Fruit fly (Drosophila melanogaster) whole organism, embryonic: ENCODE results near the gene CG14000.

Source experiments
- Blimp-1 ChIP-seq: fragments of 200-800 bp; sonication (Bioruptor generic); optimal IDR thresholded peaks from 3 replicates; lab custom pipeline; 2018; ENCODE audit warnings: missing biosample characterization, missing genetic modification characterization, mild to moderate bottlenecking, moderate library complexity, missing genetic modification reagents
- CG10267 ChIP-seq: fragments of 200-800 bp; sonication (Bioruptor generic); optimal IDR thresholded peaks from 2 replicates; lab custom pipeline; 2018; ENCODE audit warnings: missing biosample characterization, mild to moderate bottlenecking, missing genetic modification characterization, moderate library complexity
- CG12071 ChIP-seq: fragments of 200-800 bp; sonication (Bioruptor generic); optimal IDR thresholded peaks from 3 replicates; lab custom pipeline; 2018; ENCODE audit warnings: missing biosample characterization, mild to moderate bottlenecking, missing genetic modification characterization
- CG12659 ChIP-seq: fragments of 200-800 bp; sonication (Bioruptor generic); optimal IDR thresholded peaks from 3 replicates; lab custom pipeline; 2017; ENCODE audit warnings: mild to moderate bottlenecking, missing biosample characterization, missing genetic modification reagents, missing genetic modification characterization
- CG13624 ChIP-seq: fragments of 200-800 bp; sonication (Bioruptor generic); optimal IDR thresholded peaks from 2 replicates; lab custom pipeline; 2016; ENCODE audit warnings: missing biosample characterization, missing genetic modification characterization
- CG13775 ChIP-seq: fragments of 200-800 bp; sonication (Bioruptor generic); optimal IDR thresholded peaks from 3 replicates; lab custom pipeline; 2017; ENCODE audit warnings: missing biosample characterization, mild to moderate bottlenecking, missing genetic modification characterization
- CG14965 ChIP-seq: fragments of 200-800 bp; sonication (Bioruptor generic); optimal IDR thresholded peaks from 2 replicates; lab custom pipeline; 2016; ENCODE audit warnings: missing biosample characterization, missing genetic modification characterization, borderline replicate concordance
- CG15269 ChIP-seq: fragments of 200-800 bp; sonication (Bioruptor generic); optimal IDR thresholded peaks from 2 replicates; lab custom pipeline; 2018; ENCODE audit warnings: missing biosample characterization, mild to moderate bottlenecking, missing genetic modification characterization, moderate library complexity
- CG15514 ChIP-seq: fragments of 200-800 bp; sonication (Bioruptor generic); optimal IDR thresholded peaks from 3 replicates; lab custom pipeline; 2017; ENCODE audit warnings: missing biosample characterization, missing genetic modification characterization, mild to moderate bottlenecking, moderate library complexity, missing genetic modification reagents
- CG17186 ChIP-seq: fragments of 200-800 bp; sonication (Bioruptor generic); optimal IDR thresholded peaks from 3 replicates; lab custom pipeline; 2017; ENCODE audit warnings: missing biosample characterization, missing genetic modification reagents, missing genetic modification characterization
- CG18599 ChIP-seq: fragments of 200-800 bp; sonication (Bioruptor generic); optimal IDR thresholded peaks from 3 replicates; lab custom pipeline; 2017; ENCODE audit warnings: missing biosample characterization, missing genetic modification characterization, mild to moderate bottlenecking, moderate library complexity, missing genetic modification reagents
- CG2129 ChIP-seq: fragments of 200-800 bp; sonication (Bioruptor generic); IDR thresholded peaks from 2 replicates; pipeline ENCODE4 v1.3.6; 2022; ENCODE audit warnings: missing biosample characterization, missing genetic modification characterization; ENCODE audit not compliant: partially characterized antibody
- CG2712 ChIP-seq: fragments of 200-800 bp; optimal IDR thresholded peaks from 3 replicates; lab custom pipeline; 2019; ENCODE audit warnings: missing biosample characterization, mild to moderate bottlenecking, missing genetic modification characterization, moderate library complexity
- CG30403 ChIP-seq: fragments of 200-800 bp; sonication (Bioruptor generic); optimal IDR thresholded peaks from 3 replicates; lab custom pipeline; 2016; ENCODE audit warnings: missing biosample characterization, missing genetic modification characterization
- CG3065 ChIP-seq: fragments of 200-800 bp; sonication (Bioruptor generic); optimal IDR thresholded peaks from 2 replicates; lab custom pipeline; 2016; ENCODE audit warnings: missing biosample characterization, missing genetic modification characterization
- CG3407 ChIP-seq: fragments of 200-800 bp; sonication (Bioruptor generic); optimal IDR thresholded peaks from 2 replicates; lab custom pipeline; 2018; ENCODE audit warnings: missing biosample characterization, mild to moderate bottlenecking, missing genetic modification characterization
- CG3847 ChIP-seq: fragments of 200-800 bp; sonication (Bioruptor generic); IDR thresholded peaks from 2 replicates; pipeline ENCODE4 v1.3.6; 2022; ENCODE audit warnings: missing biosample characterization, missing genetic modification characterization
- CG6254 ChIP-seq: fragments of 200-800 bp; sonication (Bioruptor generic); optimal IDR thresholded peaks from 3 replicates; lab custom pipeline; 2017; ENCODE audit warnings: mild to moderate bottlenecking, missing biosample characterization, missing genetic modification reagents, missing genetic modification characterization
- CG6683 ChIP-seq: fragments of 200-800 bp; sonication (Bioruptor generic); optimal IDR thresholded peaks from 2 replicates; lab custom pipeline; 2017; ENCODE audit warnings: missing biosample characterization, mild to moderate bottlenecking, missing genetic modification characterization, missing genetic modification reagents
- CG6854 ChIP-seq: fragments of 200-800 bp; sonication (Bioruptor generic); optimal IDR thresholded peaks from 3 replicates; lab custom pipeline; 2017; ENCODE audit warnings: missing biosample characterization, mild to moderate bottlenecking, missing genetic modification characterization
- CG7556 ChIP-seq: fragments of 200-800 bp; sonication (Bioruptor generic); optimal IDR thresholded peaks from 2 replicates; lab custom pipeline; 2017; ENCODE audit warnings: missing biosample characterization, mild to moderate bottlenecking, missing genetic modification characterization
- CTCF ChIP-seq: fragments of 200-800 bp; sonication (Bioruptor generic); optimal IDR thresholded peaks from 2 replicates; lab custom pipeline; 2017; ENCODE audit warnings: missing biosample characterization, mild to moderate bottlenecking, missing genetic modification characterization, moderate library complexity
- Chrac-16 ChIP-seq: fragments of 200-800 bp; sonication (Bioruptor generic); optimal IDR thresholded peaks from 3 replicates; lab custom pipeline; 2016; ENCODE audit warnings: missing biosample characterization, missing genetic modification characterization
- CkIIα-i1 ChIP-seq: fragments of 200-800 bp; sonication (Bioruptor generic); IDR thresholded peaks from 2 replicates; pipeline ENCODE4 v1.3.6; 2022; ENCODE audit warnings: missing biosample characterization, missing genetic modification characterization
- Dek ChIP-seq: fragments of 200-800 bp; sonication (Bioruptor generic); optimal IDR thresholded peaks from 3 replicates; lab custom pipeline; 2019; ENCODE audit warnings: missing biosample characterization, mild to moderate bottlenecking, missing genetic modification characterization, moderate library complexity
- HLH3B ChIP-seq: fragments of 200-800 bp; sonication (Bioruptor generic); IDR thresholded peaks from 2 replicates; pipeline ENCODE4 v1.3.6; 2022; ENCODE audit warnings: missing biosample characterization, missing genetic modification characterization
- Mad ChIP-seq: fragments of 200-800 bp; sonication (Bioruptor generic); optimal IDR thresholded peaks from 2 replicates; lab custom pipeline; 2016; ENCODE audit warnings: missing biosample characterization, missing genetic modification characterization
- Max ChIP-seq: fragments of 200-800 bp; sonication (Bioruptor generic); optimal IDR thresholded peaks from 2 replicates; lab custom pipeline; 2016; ENCODE audit warnings: missing biosample characterization, mild to moderate bottlenecking, missing genetic modification characterization
- Meics ChIP-seq: fragments of 200-800 bp; sonication (Bioruptor generic); optimal IDR thresholded peaks from 2 replicates; lab custom pipeline; 2017; ENCODE audit warnings: missing biosample characterization, mild to moderate bottlenecking, missing genetic modification characterization
- Oaz ChIP-seq: fragments of 200-800 bp; sonication (Bioruptor generic); IDR thresholded peaks from 2 replicates; pipeline ENCODE4 v1.3.6; 2022; ENCODE audit warnings: missing biosample characterization, missing genetic modification characterization
- Rfx ChIP-seq: fragments of 200-800 bp; sonication (Bioruptor generic); IDR thresholded peaks from 2 replicates; pipeline ENCODE4 v1.3.6; 2022; ENCODE audit warnings: missing biosample characterization, missing genetic modification characterization
- ab ChIP-seq: fragments of 200-800 bp; sonication (Bioruptor generic); optimal IDR thresholded peaks from 2 replicates; lab custom pipeline; 2016; ENCODE audit warnings: missing biosample characterization, missing genetic modification characterization
- al ChIP-seq: fragments of 200-800 bp; sonication (Bioruptor generic); IDR thresholded peaks from 2 replicates; pipeline ENCODE4 v1.3.6; 2022; ENCODE audit warnings: missing biosample characterization, missing genetic modification characterization
- aop ChIP-seq: fragments of 200-800 bp; sonication (Bioruptor generic); IDR thresholded peaks from 2 replicates; pipeline ENCODE4 v1.3.6; 2022; ENCODE audit warnings: missing biosample characterization, missing genetic modification characterization
- chinmo ChIP-seq: fragments of 200-800 bp; sonication (Bioruptor generic); IDR thresholded peaks from 4 replicates; pipeline ENCODE4 v1.3.6; 2022; ENCODE audit warnings: missing biosample characterization, missing genetic modification characterization; ENCODE audit not compliant: partially characterized antibody
- chn ChIP-seq: fragments of 200-800 bp; sonication (Bioruptor generic); optimal IDR thresholded peaks from 2 replicates; lab custom pipeline; 2016; ENCODE audit warnings: missing biosample characterization, missing genetic modification characterization
- corto ChIP-seq: fragments of 200-800 bp; sonication (Bioruptor generic); optimal IDR thresholded peaks from 2 replicates; lab custom pipeline; 2016; ENCODE audit warnings: missing biosample characterization, mild to moderate bottlenecking, missing genetic modification characterization, moderate library complexity
- dan ChIP-seq: fragments of 200-800 bp; sonication (Bioruptor generic); IDR thresholded peaks from 2 replicates; pipeline ENCODE4 v1.3.6; 2022; ENCODE audit warnings: missing biosample characterization, missing genetic modification characterization
- danr ChIP-seq: fragments of 200-800 bp; sonication (Bioruptor generic); IDR thresholded peaks from 2 replicates; pipeline ENCODE4 v1.3.6; 2022; ENCODE audit warnings: missing biosample characterization, missing genetic modification characterization
- ftz-f1 ChIP-seq: fragments of 200-800 bp; sonication (Bioruptor generic); optimal IDR thresholded peaks from 2 replicates; lab custom pipeline; 2016; ENCODE audit warnings: missing biosample characterization, missing genetic modification characterization
- ken ChIP-seq: fragments of 200-800 bp; sonication (Bioruptor generic); IDR thresholded peaks from 3 replicates; pipeline ENCODE4 v1.3.6; 2022; ENCODE audit warnings: missing biosample characterization, missing genetic modification characterization
- nau ChIP-seq: fragments of 200-800 bp; sonication (Bioruptor generic); optimal IDR thresholded peaks from 3 replicates; lab custom pipeline; 2017; ENCODE audit warnings: missing biosample characterization, mild to moderate bottlenecking, missing genetic modification characterization, missing genetic modification reagents
- nerfin-1 ChIP-seq: fragments of 200-800 bp; sonication (Bioruptor generic); optimal IDR thresholded peaks from 3 replicates; lab custom pipeline; 2019; ENCODE audit warnings: missing biosample characterization, mild to moderate bottlenecking, missing genetic modification characterization, moderate library complexity
- seq ChIP-seq: fragments of 200-800 bp; sonication (Bioruptor generic); IDR thresholded peaks from 2 replicates; pipeline ENCODE4 v1.3.6; 2022; ENCODE audit warnings: missing biosample characterization, missing genetic modification characterization
- shn ChIP-seq: fragments of 200-800 bp; sonication (Bioruptor generic); optimal IDR thresholded peaks from 3 replicates; lab custom pipeline; 2016; ENCODE audit warnings: missing biosample characterization, missing genetic modification characterization
- stwl ChIP-seq: fragments of 200-800 bp; sonication (Bioruptor generic); optimal IDR thresholded peaks from 3 replicates; lab custom pipeline; 2018; ENCODE audit warnings: missing biosample characterization, mild to moderate bottlenecking, missing genetic modification characterization, moderate library complexity
- sug ChIP-seq: fragments of 200-800 bp; optimal IDR thresholded peaks from 2 replicates; lab custom pipeline; 2019; ENCODE audit warnings: missing biosample characterization, mild to moderate bottlenecking, missing genetic modification characterization, moderate library complexity
- tap ChIP-seq: fragments of 200-800 bp; optimal IDR thresholded peaks from 3 replicates; lab custom pipeline; 2019; ENCODE audit warnings: missing biosample characterization, mild to moderate bottlenecking, missing genetic modification characterization, moderate library complexity
- toy ChIP-seq: fragments of 200-800 bp; sonication (Bioruptor generic); IDR thresholded peaks from 2 replicates; pipeline ENCODE4 v1.3.6; 2022; ENCODE audit warnings: missing biosample characterization, missing genetic modification characterization
- usp ChIP-seq: fragments of >200 bp; optimal IDR thresholded peaks from 2 replicates; lab custom pipeline; 2017; ENCODE audit warnings: missing biosample characterization, missing genetic modification characterization

CG14000 gene

DNA sequence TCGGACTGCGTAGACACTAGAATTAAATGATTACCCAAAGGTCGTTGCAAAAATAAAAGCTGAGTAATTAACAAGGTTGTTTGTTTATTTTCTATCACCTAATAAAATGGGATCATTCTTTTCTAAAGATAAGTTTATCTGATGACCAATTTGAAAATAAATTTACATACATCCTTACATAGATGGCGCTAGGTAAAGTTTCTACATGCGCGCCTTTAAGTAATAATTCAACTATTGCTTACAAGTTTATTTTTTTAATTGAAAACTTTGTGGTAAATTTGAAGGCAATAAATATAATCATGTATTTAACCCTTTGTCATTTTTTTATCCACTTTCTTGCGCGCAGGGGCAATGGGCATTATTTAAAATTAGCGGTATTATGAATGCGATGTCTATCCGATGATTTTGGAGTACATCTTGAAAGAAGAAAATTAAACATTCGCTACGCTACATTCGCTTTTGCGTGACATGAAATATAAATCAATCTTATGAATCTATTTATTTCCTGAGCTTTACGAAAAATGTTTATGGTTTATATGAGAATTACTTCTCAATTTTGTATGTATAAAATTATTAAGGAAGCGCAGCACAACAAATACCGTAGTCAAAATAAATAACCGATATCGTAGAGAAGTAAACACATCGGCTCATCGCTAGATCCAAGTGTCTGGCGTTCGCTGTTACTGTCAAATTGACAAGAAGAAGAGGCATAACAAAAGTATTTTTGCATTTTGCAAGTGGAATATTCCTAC, 38.9 kb upstream of the CG14000 start, which contains the start of gene CG9044 (continued):
- no peak for TF ChIP-seq nau
- no peak for TF ChIP-seq seq (GFP tag; lab: Robert Waterston, UW)
- no peak for TF ChIP-seq CG14965 (GFP tag; lab: Kevin White, UChicago)
- TF ChIP-seq Rfx, result peak; percentile 73; the same call in 1 of the 2 replicates
- TF ChIP-seq danr (GFP tag; lab: Robert Waterston, UW), result no peak
- TF ChIP-seq CG30403 (GFP tag; lab: Kevin White, UChicago), result peak; percentile 74
- TF ChIP-seq usp, result no peak
- no peak for TF ChIP-seq CkIIα-i1 (GFP tag; lab: Robert Waterston, UW)
- TF ChIP-seq HLH3B, result no peak
- peak; percentile 79 for TF ChIP-seq CG12659
- no peak for TF ChIP-seq sug (tag; lab: Kevin White, UChicago)
- peak; percentile 37 for TF ChIP-seq CG13624 (GFP tag; lab: Kevin White, UChicago)
- peak; percentile 69 for TF ChIP-seq CG13775 (GFP tag; lab: Kevin White, UChicago)
- peak; percentile 67 for TF ChIP-seq Mad
- TF ChIP-seq tap (tag; lab: Kevin White, UChicago), result no peak
- TF ChIP-seq toy (GFP tag; lab: Robert Waterston, UW), result no peak
- TF ChIP-seq CG2712 (tag; lab: Kevin White, UChicago), result peak; percentile 67
- no peak for TF ChIP-seq CG15514
- TF ChIP-seq corto (GFP tag; lab: Kevin White, UChicago), result no peak
- TF ChIP-seq ken (GFP tag; lab: Robert Waterston, UW), result 0 out of 3 replicates have a peak, but pooled peaks have one; percentile 28
- TF ChIP-seq al (GFP tag; lab: Robert Waterston, UW), result peak; percentile 50
- peak; percentile 44 for TF ChIP-seq CG17186 (GFP tag; lab: Kevin White, UChicago)
- no peak for TF ChIP-seq CG12071
- TF ChIP-seq CG6683 (GFP tag; lab: Kevin White, UChicago), result no peak
- TF ChIP-seq Max (GFP tag; lab: Kevin White, UChicago), result peak; percentile 52
- peak; percentile 57 for TF ChIP-seq shn (GFP tag; lab: Kevin White, UChicago)
- no peak for TF ChIP-seq Blimp-1 (GFP tag; lab: Kevin White, UChicago)
- no peak for TF ChIP-seq CG6254 (GFP tag; lab: Kevin White, UChicago)
- TF ChIP-seq nerfin-1 (tag; lab: Kevin White, UChicago), result no peak
- no peak for TF ChIP-seq CG15269 (tag; lab: Kevin White, UChicago)
- TF ChIP-seq aop (GFP tag; lab: Robert Waterston, UW), result no peak
- peak; percentile 64; the same call in 1 of the 2 replicates for TF ChIP-seq CG3847 (GFP tag; lab: Robert Waterston, UW)
- peak; percentile 20 for TF ChIP-seq stwl (tag; lab: Kevin White, UChicago)
- no peak for TF ChIP-seq Meics (GFP tag; lab: Kevin White, UChicago)
- TF ChIP-seq CG10267 (tag; lab: Kevin White, UChicago), result peak; percentile 59
- TF ChIP-seq chinmo (GFP tag; lab: Robert Waterston, UW), result peak; percentile 81; the same call in 2 of the 4 replicates
- peak; percentile 94 for TF ChIP-seq CTCF (GFP tag; lab: Kevin White, UChicago)
- no peak for TF ChIP-seq ab (GFP tag; lab: Kevin White, UChicago)
- TF ChIP-seq CG3065 (GFP tag; lab: Kevin White, UChicago), result no peak
- TF ChIP-seq CG18599 (GFP tag; lab: Kevin White, UChicago), result no peak
- no peak for TF ChIP-seq CG6854 (GFP tag; lab: Kevin White, UChicago)
- TF ChIP-seq ftz-f1, result no peak
- peak; percentile 61 for TF ChIP-seq Chrac-16 (GFP tag; lab: Kevin White, UChicago)
- TF ChIP-seq CG2129 (GFP tag; lab: Robert Waterston, UW), result peak; percentile 88
- TF ChIP-seq Dek (tag; lab: Kevin White, UChicago), result peak; percentile 30
- TF ChIP-seq CG3407 (GFP tag; lab: Kevin White, UChicago), result no peak
- TF ChIP-seq dan (GFP tag; lab: Robert Waterston, UW), result no peak
- TF ChIP-seq CG7556 (GFP tag; lab: Kevin White, UChicago), result no peak
- TF ChIP-seq chn (GFP tag; lab: Kevin White, UChicago), result peak; percentile 62
- TF ChIP-seq Oaz (GFP tag; lab: Robert Waterston, UW), result no peak
